Worm (Caenorhabditis elegans): ENCODE measurements around the gene C45G9.5.
"Not testable (repeated sequence)": the region's sequence is repeated elsewhere in the genome, so short reads cannot be mapped to it uniquely, and the experiment has no call there.

ce11 chrIII:5055709-5056108 is 7.8 kb downstream of the C45G9.5 start, which contains the start of gene C45G9.9:
- TF ChIP-seq him-1, W03F9.2, dao-5 (tag; optimal IDR thresholded peaks at IDR 0.05): not testable (repeated sequence)
